Worm (Caenorhabditis elegans): ENCODE data around the gene E02H1.1.

E02H1.1 gene

DNA sequence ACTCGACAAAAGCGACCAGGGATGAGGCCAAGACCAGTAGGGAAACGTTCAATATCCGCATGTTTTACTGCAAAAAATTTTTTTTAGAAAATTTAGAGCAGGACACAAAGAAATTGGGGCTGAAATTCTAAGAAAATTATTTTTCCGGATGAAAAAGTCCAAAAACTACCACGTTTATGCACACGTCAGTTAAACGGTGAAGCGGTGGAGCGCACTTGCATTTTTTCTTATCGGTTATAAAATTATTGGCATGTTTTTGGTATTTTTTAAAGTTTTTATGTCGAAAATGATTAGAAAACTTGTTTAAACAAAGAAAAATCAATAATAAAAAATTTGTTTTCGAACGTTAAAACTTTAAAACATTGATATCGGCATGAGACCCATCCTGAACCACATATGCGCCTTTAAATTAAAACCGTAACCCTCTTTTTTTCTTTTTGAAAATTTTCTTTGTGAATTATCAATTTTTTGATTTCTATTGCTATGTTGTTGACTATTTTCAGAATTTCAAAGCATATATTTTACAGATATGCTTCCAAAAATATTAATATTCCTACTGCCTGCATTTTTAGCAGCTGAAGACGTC lies 33.2 kb upstream of the E02H1.1 start, which contains the start of the genes dnj-20 and ZK1307.8:
TSS of gene dnj-20 (minus strand) at position 67 of the 586 bp plus-strand sequence.
TSS of gene ZK1307.8 (plus strand) at position 504 of the 586 bp plus-strand sequence.
- TF ChIP-seq efl-1 (optimal IDR thresholded peaks at IDR 0.05) (peak in 1 of 2 experiments; percentile 26), efl-1 (GFP tag; optimal IDR thresholded peaks at IDR 0.05 in 1 of 2) (peak; percentile 9 to 12), C16A3.4 (tag; optimal IDR thresholded peaks at IDR 0.05) (peak; percentile 27), egl-27 (tag; optimal IDR thresholded peaks at IDR 0.05) (no peak), xbp-1 (tag; optimal IDR thresholded peaks at IDR 0.05) (peak; percentile 98), nhr-20 (tag; optimal IDR thresholded peaks at IDR 0.05) (peak; percentile 3), pqm-1 (tag; optimal IDR thresholded peaks at IDR 0.05) (no peak), lsy-2 (tag; optimal IDR thresholded peaks at IDR 0.05) (peak; percentile 14 to 46), dpl-1 (GFP tag; optimal IDR thresholded peaks at IDR 0.05) (peak in 2 of 3 experiments; percentile 10 to 39), lin-35 (GFP tag; optimal IDR thresholded peaks at IDR 0.05) (peak in 1 of 2 experiments; percentile 25), hlh-17 (GFP tag; optimal IDR thresholded peaks at IDR 0.05; ENCODE audit: borderline replicate concordance) (no peak), elt-3 (tag; optimal IDR thresholded peaks at IDR 0.05) (peak in 1 of 6 experiments; percentile 33), blmp-1 (tag; optimal IDR thresholded peaks at IDR 0.05) (peak; percentile 22), nhr-71 (tag; optimal IDR thresholded peaks at IDR 0.05) (peak; percentile 6), pag-3 (tag; optimal IDR thresholded peaks at IDR 0.05; ENCODE audit: borderline replicate concordance, insufficient read depth) (no peak), lin-14 (GFP tag; optimal IDR thresholded peaks at IDR 0.05) (peak; percentile 19), mep-1 (tag; optimal IDR thresholded peaks at IDR 0.05) (peak; percentile 22)

- TF ChIP-seq fos-1 (tag; optimal IDR thresholded peaks at IDR 0.05) (no peak), unc-30 (tag; optimal IDR thresholded peaks at IDR 0.05) (no peak), elt-2 (tag; optimal IDR thresholded peaks at IDR 0.05) (no peak), efl-3 (GFP tag; optimal IDR thresholded peaks at IDR 0.05) (no peak), lir-3 (tag; optimal IDR thresholded peaks at IDR 0.05; ENCODE audit: poor library complexity) (no peak), pqm-1 (tag; optimal IDR thresholded peaks at IDR 0.05) (no peak), ceh-88 (GFP tag; IDR thresholded peaks at IDR 0.05) (no peak), fkh-8 (tag; optimal IDR thresholded peaks at IDR 0.05) (no peak), mdl-1 (tag; optimal IDR thresholded peaks at IDR 0.05) (peak in 1 of 2 experiments; percentile 74), nhr-85 (tag) (no peak), nhr-20 (tag; optimal IDR thresholded peaks at IDR 0.05) (peak; percentile 9), nhr-71 (tag; optimal IDR thresholded peaks at IDR 0.05) (peak; percentile 44), hlh-17 (GFP tag; optimal IDR thresholded peaks at IDR 0.05; ENCODE audit: borderline replicate concordance) (no peak), fkh-4 (tag; optimal IDR thresholded peaks at IDR 0.05; ENCODE audit: borderline replicate concordance) (no peak), efl-1 (optimal IDR thresholded peaks at IDR 0.05) (no peak), efl-1 (GFP tag; optimal IDR thresholded peaks at IDR 0.05 in 1 of 2) (peak in 1 of 2 experiments; percentile 94), C34B4.2 (tag; optimal IDR thresholded peaks at IDR 0.05) (no peak), zag-1 (tag; optimal IDR thresholded peaks at IDR 0.05) (no peak), Y116A8C.19 (tag; optimal IDR thresholded peaks at IDR 0.05; ENCODE audit: borderline replicate concordance) (no peak), pag-3 (tag; optimal IDR thresholded peaks at IDR 0.05; ENCODE audit: borderline replicate concordance, insufficient read depth) (no peak), blmp-1 (tag; optimal IDR thresholded peaks at IDR 0.05) (peak; percentile 23), mef-2 (tag; optimal IDR thresholded peaks at IDR 0.05) (no peak), lin-14 (GFP tag; optimal IDR thresholded peaks at IDR 0.05) (peak; percentile 39), hlh-4 (tag; optimal IDR thresholded peaks at IDR 0.05) (no peak), lin-35 (GFP tag; optimal IDR thresholded peaks at IDR 0.05) (peak in 1 of 2 experiments; percentile 40), mab-9 (GFP tag; IDR thresholded peaks at IDR 0.05) (no peak), ceh-90 (tag; optimal IDR thresholded peaks at IDR 0.05) (no peak), vab-15 (tag; optimal IDR thresholded peaks at IDR 0.05) (no peak), tbx-2 (tag; optimal IDR thresholded peaks at IDR 0.05) (no peak), ama-1 (optimal IDR thresholded peaks at IDR 0.05) (no peak), alr-1 (tag; optimal IDR thresholded peaks at IDR 0.05; ENCODE audit: borderline replicate concordance) (no peak), egl-13 (tag; optimal IDR thresholded peaks at IDR 0.05) (no peak), nhr-12 (tag; optimal IDR thresholded peaks at IDR 0.05) (no peak), F16B12.6 (tag; optimal IDR thresholded peaks at IDR 0.05) (no peak), ceh-82 (tag; optimal IDR thresholded peaks at IDR 0.05) (no peak)
These were observed 31.0 kb upstream of the E02H1.1 start for ce11 chrII:9621913-9622348.

All from whole organism, L1 larva.